Worm (Caenorhabditis elegans): ENCODE measurements around the gene mom-1.
A peak's percentile ranks its signal among the peaks of the same experiment; 100 is the strongest.

Gene mom-1

DNA sequence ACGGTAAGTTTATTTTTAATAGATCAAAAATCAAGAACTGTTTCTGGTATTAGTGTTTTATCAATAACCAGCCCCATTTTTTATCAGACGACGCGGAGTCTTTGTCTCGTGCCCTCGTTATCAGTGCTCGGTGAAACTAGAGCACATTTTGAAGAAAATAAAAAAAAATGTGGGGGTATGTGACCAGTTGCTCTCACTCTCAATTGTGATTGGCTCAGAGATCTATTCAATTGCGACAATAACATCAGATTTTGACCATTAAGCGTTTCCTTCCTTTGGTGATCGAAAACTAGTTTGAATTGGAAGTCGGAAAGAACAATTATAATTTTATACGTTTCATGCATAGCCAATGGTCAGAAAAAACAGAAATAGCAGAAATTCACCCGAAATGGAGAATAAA, 36.5 kb upstream of the mom-1 start:
- TF ChIP-seq ceh-39 (tag; optimal IDR thresholded peaks at IDR 0.05) = no peak
- no peak for TF ChIP-seq hlh-1 (tag; optimal IDR thresholded peaks at IDR 0.05)
- TF ChIP-seq flh-1 (GFP tag; optimal IDR thresholded peaks at IDR 0.05) = no peak
- no peak for TF ChIP-seq ztf-11 (tag; optimal IDR thresholded peaks at IDR 0.05)
- TF ChIP-seq pha-4 (tag; optimal IDR thresholded peaks at IDR 0.05) = no peak
- no peak for TF ChIP-seq snpc-4 (tag; optimal IDR thresholded peaks at IDR 0.05)

DNA sequence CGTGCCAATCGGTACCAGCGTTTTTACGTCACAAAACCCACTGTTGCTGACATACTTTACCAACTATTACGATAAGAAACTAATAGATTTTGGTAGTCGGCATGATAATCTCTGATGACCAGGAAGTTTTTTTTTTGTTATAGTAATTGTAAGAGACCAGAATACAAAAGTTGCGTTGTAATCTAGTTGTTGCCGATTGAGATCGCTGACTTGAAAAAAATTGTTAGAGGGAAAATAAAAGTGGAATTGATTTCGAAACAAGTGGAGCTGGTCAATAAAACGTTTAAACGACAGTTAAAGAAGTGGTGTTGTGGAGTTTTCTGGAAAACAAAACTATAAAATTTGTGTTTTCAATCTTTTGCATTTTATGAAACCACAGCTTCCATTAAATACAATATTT, 35.9 kb upstream of the mom-1 start:
- no peak for TF ChIP-seq unc-39 (tag; optimal IDR thresholded peaks at IDR 0.05)
- no peak for TF ChIP-seq nhr-237 (tag; optimal IDR thresholded peaks at IDR 0.05)
- TF ChIP-seq lsy-2 (tag; optimal IDR thresholded peaks at IDR 0.05) = no peak
- TF ChIP-seq ham-2 (GFP tag; optimal IDR thresholded peaks at IDR 0.05) = no peak
- no peak for TF ChIP-seq M03D4.4 (tag; optimal IDR thresholded peaks at IDR 0.05)
- TF ChIP-seq hlh-1 (tag; optimal IDR thresholded peaks at IDR 0.05) = no peak
- no peak for TF ChIP-seq blmp-1 (tag; optimal IDR thresholded peaks at IDR 0.05)
- no peak for TF ChIP-seq pha-4 (tag; optimal IDR thresholded peaks at IDR 0.05)
- no peak for TF ChIP-seq sptf-1 (tag; optimal IDR thresholded peaks at IDR 0.05)
- no peak for TF ChIP-seq cnd-1 (tag; optimal IDR thresholded peaks at IDR 0.05)

DNA sequence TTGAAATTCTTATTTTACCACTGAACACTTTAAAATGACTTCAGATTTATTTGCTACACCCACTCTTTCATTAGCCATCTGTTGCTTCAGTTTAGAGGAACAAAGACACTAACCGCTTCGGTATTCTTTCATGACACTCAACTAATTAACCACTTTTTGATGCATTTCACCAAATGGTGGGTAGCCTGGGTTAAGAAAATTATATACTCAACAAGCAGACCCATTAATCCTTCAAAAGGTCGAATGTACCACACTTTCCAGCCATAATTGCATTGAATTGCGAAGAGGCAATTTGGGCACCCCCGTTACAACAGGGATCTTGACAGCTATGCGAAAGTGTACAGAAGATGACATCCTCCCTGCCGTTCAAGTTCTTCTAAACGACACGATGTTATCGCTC, 34.5 kb upstream of the mom-1 start:
- TF ChIP-seq snpc-4 (tag; optimal IDR thresholded peaks at IDR 0.05) (no peak), nhr-2 (tag; optimal IDR thresholded peaks at IDR 0.05) (peak; percentile 42), elt-1 (tag; optimal IDR thresholded peaks at IDR 0.05; ENCODE audit: borderline replicate concordance, insufficient read depth) (no peak), zip-8 (tag; optimal IDR thresholded peaks at IDR 0.05) (no peak), nhr-237 (tag; optimal IDR thresholded peaks at IDR 0.05) (no peak), M03D4.4 (tag; optimal IDR thresholded peaks at IDR 0.05) (no peak), sptf-1 (tag; optimal IDR thresholded peaks at IDR 0.05) (peak; percentile 12), sem-2 (GFP tag; optimal IDR thresholded peaks at IDR 0.05) (no peak), unc-39 (tag; optimal IDR thresholded peaks at IDR 0.05) (no peak), ztf-11 (tag; optimal IDR thresholded peaks at IDR 0.05) (no peak), lin-13 (tag; optimal IDR thresholded peaks at IDR 0.05) (no peak), drap-1 (GFP tag; optimal IDR thresholded peaks at IDR 0.05) (no peak), ham-2 (GFP tag; optimal IDR thresholded peaks at IDR 0.05) (no peak), lsy-2 (tag; optimal IDR thresholded peaks at IDR 0.05) (no peak), nhr-12 (tag; optimal IDR thresholded peaks at IDR 0.05) (no peak), cnd-1 (tag; optimal IDR thresholded peaks at IDR 0.05) (peak; percentile 67), flh-1 (GFP tag; optimal IDR thresholded peaks at IDR 0.05) (no peak), ces-1 (GFP tag; optimal IDR thresholded peaks at IDR 0.05) (peak; percentile 53), lin-32 (GFP tag; optimal IDR thresholded peaks at IDR 0.05) (peak; percentile 61), blmp-1 (tag; optimal IDR thresholded peaks at IDR 0.05) (no peak), mls-2 (tag; optimal IDR thresholded peaks at IDR 0.05) (no peak), elt-3 (tag; optimal IDR thresholded peaks at IDR 0.05) (no peak), ceh-43 (GFP tag; optimal IDR thresholded peaks at IDR 0.05) (peak; percentile 62), bed-3 (GFP tag; optimal IDR thresholded peaks at IDR 0.05) (no peak), tbx-8 (GFP tag; optimal IDR thresholded peaks at IDR 0.05) (no peak), unc-120 (tag; optimal IDR thresholded peaks at IDR 0.05; ENCODE audit: poor library complexity, severe bottlenecking) (no peak), ceh-83 (GFP tag; optimal IDR thresholded peaks at IDR 0.05) (no peak), mep-1 (tag; optimal IDR thresholded peaks at IDR 0.05) (no peak), nhr-28 (tag; optimal IDR thresholded peaks at IDR 0.05) (no peak), ceh-39 (tag; optimal IDR thresholded peaks at IDR 0.05) (no peak), pha-4 (tag; optimal IDR thresholded peaks at IDR 0.05) (no peak), hlh-1 (tag; optimal IDR thresholded peaks at IDR 0.05) (no peak), nhr-76 (tag; optimal IDR thresholded peaks at IDR 0.05) (no peak), unc-62 (GFP tag; optimal IDR thresholded peaks at IDR 0.05) (no peak)

- TF ChIP-seq elt-3 (tag; optimal IDR thresholded peaks at IDR 0.05) (no peak), cnd-1 (tag; optimal IDR thresholded peaks at IDR 0.05) (peak; percentile 93), lin-32 (GFP tag; optimal IDR thresholded peaks at IDR 0.05) (peak; percentile 99), unc-120 (tag; optimal IDR thresholded peaks at IDR 0.05; ENCODE audit: poor library complexity, severe bottlenecking) (no peak), blmp-1 (tag; optimal IDR thresholded peaks at IDR 0.05) (no peak), nhr-2 (tag; optimal IDR thresholded peaks at IDR 0.05) (peak; percentile 87), ces-1 (GFP tag; optimal IDR thresholded peaks at IDR 0.05) (no peak), elt-1 (tag; optimal IDR thresholded peaks at IDR 0.05; ENCODE audit: borderline replicate concordance, insufficient read depth) (no peak), lsy-2 (tag; optimal IDR thresholded peaks at IDR 0.05) (no peak), lin-13 (tag; optimal IDR thresholded peaks at IDR 0.05) (no peak), snpc-4 (tag; optimal IDR thresholded peaks at IDR 0.05) (no peak), unc-39 (tag; optimal IDR thresholded peaks at IDR 0.05) (no peak), unc-62 (GFP tag; optimal IDR thresholded peaks at IDR 0.05) (peak; percentile 57), nhr-28 (tag; optimal IDR thresholded peaks at IDR 0.05) (no peak), zip-8 (tag; optimal IDR thresholded peaks at IDR 0.05) (no peak), mep-1 (tag; optimal IDR thresholded peaks at IDR 0.05) (no peak), M03D4.4 (tag; optimal IDR thresholded peaks at IDR 0.05) (no peak), ceh-39 (tag; optimal IDR thresholded peaks at IDR 0.05) (peak; percentile 23), nhr-237 (tag; optimal IDR thresholded peaks at IDR 0.05) (no peak), hlh-1 (tag; optimal IDR thresholded peaks at IDR 0.05) (peak; percentile 55)
Measured at ce11 chrX:6259081-6259480, 33.8 kb upstream of the mom-1 start.
